Fruit fly (Drosophila melanogaster) whole organism, embryonic: Measurements from ENCODE around the gene mRpS2.

Experiments used
- Antp ChIP-seq: fragments of 200-800 bp; sonication (Bioruptor generic); optimal IDR thresholded peaks from 3 replicates; lab custom pipeline; 2016; ENCODE audit warnings: missing biosample characterization, missing genetic modification characterization
- Bgb ChIP-seq: fragments of 200-800 bp; sonication (Bioruptor generic); IDR thresholded peaks from 2 replicates; pipeline ENCODE4 v1.3.6; 2022; ENCODE audit warnings: missing biosample characterization, missing genetic modification characterization; ENCODE audit not compliant: partially characterized antibody
- CG10654 ChIP-seq: fragments of 200-800 bp; sonication (Bioruptor generic); optimal IDR thresholded peaks from 2 replicates; lab custom pipeline; 2016; ENCODE audit warnings: missing biosample characterization, missing genetic modification characterization
- CG11723 ChIP-seq: fragments of 200-800 bp; sonication (Bioruptor generic); optimal IDR thresholded peaks from 2 replicates; lab custom pipeline; 2017; ENCODE audit warnings: missing biosample characterization, mild to moderate bottlenecking, missing genetic modification characterization
- CG1233 ChIP-seq: fragments of 200-800 bp; sonication (Bioruptor generic); optimal IDR thresholded peaks from 4 replicates; lab custom pipeline; 2018; ENCODE audit warnings: missing biosample characterization, mild to moderate bottlenecking, missing genetic modification characterization
- CG14860 ChIP-seq: fragments of 200-800 bp; sonication (Bioruptor generic); IDR thresholded peaks from 3 replicates; pipeline ENCODE4 v1.3.6; 2022; ENCODE audit warnings: missing biosample characterization, missing genetic modification characterization; ENCODE audit not compliant: partially characterized antibody
- CG15073 ChIP-seq: fragments of 200-800 bp; sonication (Bioruptor generic); optimal IDR thresholded peaks from 2 replicates; lab custom pipeline; 2016; ENCODE audit warnings: missing biosample characterization, missing genetic modification characterization
- CG1529 ChIP-seq: fragments of 200-800 bp; sonication (Bioruptor generic); optimal IDR thresholded peaks from 3 replicates; lab custom pipeline; 2018; ENCODE audit warnings: missing biosample characterization, missing genetic modification characterization
- CG16863 ChIP-seq: fragments of 200-800 bp; sonication (Bioruptor generic); optimal IDR thresholded peaks from 3 replicates; lab custom pipeline; 2016; ENCODE audit warnings: missing biosample characterization, missing genetic modification characterization
- CG18599 ChIP-seq: fragments of 200-800 bp; sonication (Bioruptor generic); optimal IDR thresholded peaks from 3 replicates; lab custom pipeline; 2017; ENCODE audit warnings: missing biosample characterization, missing genetic modification characterization, mild to moderate bottlenecking, moderate library complexity, missing genetic modification reagents
- CG2875 ChIP-seq: fragments of 200-800 bp; sonication (Bioruptor generic); optimal IDR thresholded peaks from 2 replicates; lab custom pipeline; 2017; ENCODE audit warnings: missing biosample characterization, mild to moderate bottlenecking, missing genetic modification characterization, missing genetic modification reagents
- CG30020 ChIP-seq: fragments of 200-800 bp; optimal IDR thresholded peaks from 2 replicates; lab custom pipeline; 2019; ENCODE audit warnings: missing biosample characterization, mild to moderate bottlenecking, missing genetic modification characterization, moderate library complexity
- CG4328 ChIP-seq: fragments of 200-800 bp; sonication (Bioruptor generic); optimal IDR thresholded peaks from 3 replicates; lab custom pipeline; 2017; ENCODE audit warnings: missing biosample characterization, missing genetic modification reagents, missing genetic modification characterization
- CG4820 ChIP-seq: fragments of 200-800 bp; sonication (Bioruptor generic); optimal IDR thresholded peaks from 3 replicates; lab custom pipeline; 2016; ENCODE audit warnings: missing biosample characterization, missing genetic modification characterization
- CG4854 ChIP-seq: fragments of 200-800 bp; sonication (Bioruptor generic); optimal IDR thresholded peaks from 2 replicates; lab custom pipeline; 2016; ENCODE audit warnings: missing biosample characterization, missing genetic modification characterization, inconsistent platforms
- CG5245 ChIP-seq: fragments of 200-800 bp; sonication (Bioruptor generic); optimal IDR thresholded peaks from 3 replicates; lab custom pipeline; 2016; ENCODE audit warnings: missing biosample characterization, missing genetic modification characterization
- CG6765 ChIP-seq: fragments of 200-800 bp; sonication (Bioruptor generic); optimal IDR thresholded peaks from 3 replicates; lab custom pipeline; 2017; ENCODE audit warnings: missing biosample characterization, mild to moderate bottlenecking, missing genetic modification characterization
- CG8290 ChIP-seq, 3 experiments: fragments of 200-800 bp; sonication (Bioruptor generic); optimal IDR thresholded peaks; 2 replicates each; lab custom pipeline; 2016 to 2019; ENCODE audit warnings: missing biosample characterization in 3 of 3, missing genetic modification characterization in 3 of 3, mild to moderate bottlenecking in 2 of 3, moderate library complexity in 1 of 3
- E2f1 ChIP-seq: fragments of 200-800 bp; sonication (Bioruptor generic); IDR thresholded peaks from 2 replicates; pipeline ENCODE4 v1.3.6; 2022; ENCODE audit warnings: missing biosample characterization, missing genetic modification characterization
- Ets65A ChIP-seq: fragments of 200-800 bp; sonication (Bioruptor generic); peaks from one replicate; lab custom pipeline; 2016; ENCODE audit warnings: missing biosample characterization, missing genetic modification characterization
- HLH3B ChIP-seq: fragments of 200-800 bp; sonication (Bioruptor generic); IDR thresholded peaks from 2 replicates; pipeline ENCODE4 v1.3.6; 2022; ENCODE audit warnings: missing biosample characterization, missing genetic modification characterization
- HLH54F ChIP-seq: fragments of 200-800 bp; sonication (Bioruptor generic); optimal IDR thresholded peaks from 3 replicates; lab custom pipeline; 2016; ENCODE audit warnings: missing biosample characterization, missing genetic modification characterization
- Hand ChIP-seq: fragments of 200-800 bp; sonication (Bioruptor generic); optimal IDR thresholded peaks from 2 replicates; lab custom pipeline; 2017; ENCODE audit warnings: mild to moderate bottlenecking, missing biosample characterization, missing genetic modification reagents, missing genetic modification characterization
- Hmr ChIP-seq: fragments of 200-800 bp; sonication (Bioruptor generic); optimal IDR thresholded peaks from 3 replicates; lab custom pipeline; 2017; ENCODE audit warnings: mild to moderate bottlenecking, missing biosample characterization, missing genetic modification reagents, missing genetic modification characterization
- Max ChIP-seq: fragments of 200-800 bp; sonication (Bioruptor generic); optimal IDR thresholded peaks from 2 replicates; lab custom pipeline; 2016; ENCODE audit warnings: missing biosample characterization, mild to moderate bottlenecking, missing genetic modification characterization
- Myb ChIP-seq: fragments of 200-800 bp; sonication (Bioruptor generic); optimal IDR thresholded peaks from 2 replicates; lab custom pipeline; 2016; ENCODE audit warnings: missing biosample characterization, missing genetic modification characterization
- NC2β ChIP-seq: fragments of 200-800 bp; sonication (Bioruptor generic); optimal IDR thresholded peaks from 2 replicates; lab custom pipeline; 2016; ENCODE audit warnings: missing biosample characterization, missing genetic modification characterization
- Oli ChIP-seq: fragments of 200-800 bp; sonication (Bioruptor generic); optimal IDR thresholded peaks from 2 replicates; lab custom pipeline; 2018; ENCODE audit warnings: missing biosample characterization, mild to moderate bottlenecking, missing genetic modification characterization, moderate library complexity
- Pdp1 ChIP-seq, 2 experiments: fragments of 200-800 bp; sonication (Bioruptor generic); optimal IDR thresholded peaks; 3 replicates each; lab custom pipeline; 2016; ENCODE audit warnings: missing biosample characterization in 2 of 2, missing genetic modification characterization in 2 of 2, mild to moderate bottlenecking in 1 of 2, moderate library complexity in 1 of 2
- aop ChIP-seq: fragments of 200-800 bp; sonication (Bioruptor generic); IDR thresholded peaks from 2 replicates; pipeline ENCODE4 v1.3.6; 2022; ENCODE audit warnings: missing biosample characterization, missing genetic modification characterization
- ash1 ChIP-seq: fragments of 200-800 bp; sonication (Bioruptor generic); optimal IDR thresholded peaks from 2 replicates; lab custom pipeline; 2018; ENCODE audit warnings: missing biosample characterization, mild to moderate bottlenecking, missing genetic modification characterization
- bab2 ChIP-seq: fragments of 200-800 bp; sonication (Bioruptor generic); optimal IDR thresholded peaks from 2 replicates; lab custom pipeline; 2016; ENCODE audit warnings: missing biosample characterization, missing genetic modification characterization
- ems ChIP-seq: fragments of 200-800 bp; sonication (Bioruptor generic); optimal IDR thresholded peaks from 3 replicates; lab custom pipeline; 2016; ENCODE audit warnings: missing biosample characterization, missing genetic modification characterization
- ewg ChIP-seq: fragments of 200-800 bp; sonication (Bioruptor generic); optimal IDR thresholded peaks from 3 replicates; lab custom pipeline; 2017; ENCODE audit warnings: mild to moderate bottlenecking, missing biosample characterization, missing genetic modification reagents, missing genetic modification characterization
- fd64A ChIP-seq: fragments of 200-800 bp; sonication (Bioruptor generic); optimal IDR thresholded peaks from 3 replicates; lab custom pipeline; 2018; ENCODE audit warnings: missing biosample characterization, mild to moderate bottlenecking, missing genetic modification characterization
- grau ChIP-seq: fragments of 200-800 bp; optimal IDR thresholded peaks from 3 replicates; lab custom pipeline; 2019; ENCODE audit warnings: missing biosample characterization, mild to moderate bottlenecking, missing genetic modification characterization, moderate library complexity
- h ChIP-seq: fragments of >200 bp; optimal IDR thresholded peaks from 2 replicates; lab custom pipeline; 2017
- mld ChIP-seq: fragments of 200-800 bp; sonication (Bioruptor generic); IDR thresholded peaks from 3 replicates; pipeline ENCODE4 v1.3.6; 2022; ENCODE audit warnings: missing biosample characterization, missing genetic modification characterization; ENCODE audit not compliant: partially characterized antibody
- odd ChIP-seq: fragments of 200-800 bp; sonication (Bioruptor generic); optimal IDR thresholded peaks from 2 replicates; lab custom pipeline; 2017; ENCODE audit warnings: missing biosample characterization, mild to moderate bottlenecking, missing genetic modification characterization
- psq ChIP-seq: fragments of 200-800 bp; sonication (Bioruptor generic); optimal IDR thresholded peaks from 2 replicates; lab custom pipeline; 2017; ENCODE audit warnings: missing biosample characterization, missing genetic modification characterization
- ranshi ChIP-seq: fragments of 200-800 bp; sonication (Bioruptor generic); IDR thresholded peaks from 2 replicates; pipeline ENCODE4 v1.3.6; 2022; ENCODE audit warnings: missing biosample characterization, missing genetic modification characterization
- sens ChIP-seq: fragments of 200-800 bp; sonication (Bioruptor generic); peaks from one replicate; lab custom pipeline; 2016; ENCODE audit warnings: missing biosample characterization, missing genetic modification characterization
- sr ChIP-seq: fragments of 200-800 bp; sonication (Bioruptor generic); IDR thresholded peaks from 3 replicates; pipeline ENCODE4 v1.3.6; 2022; ENCODE audit warnings: missing biosample characterization, missing genetic modification characterization
- sug ChIP-seq: fragments of 200-800 bp; optimal IDR thresholded peaks from 2 replicates; lab custom pipeline; 2019; ENCODE audit warnings: missing biosample characterization, mild to moderate bottlenecking, missing genetic modification characterization, moderate library complexity
- tx ChIP-seq: fragments of 200-800 bp; sonication (Bioruptor generic); optimal IDR thresholded peaks from 2 replicates; lab custom pipeline; 2016; ENCODE audit warnings: missing biosample characterization, missing genetic modification characterization
- vvl ChIP-seq: fragments of 200-800 bp; sonication (Bioruptor generic); IDR thresholded peaks from 2 replicates; pipeline ENCODE4 v1.3.6; 2022; ENCODE audit warnings: missing biosample characterization, missing genetic modification characterization
- wek ChIP-seq: fragments of 200-800 bp; sonication (Bioruptor generic); optimal IDR thresholded peaks from 3 replicates; lab custom pipeline; 2018; ENCODE audit warnings: missing biosample characterization, mild to moderate bottlenecking, missing genetic modification characterization, moderate library complexity
- z ChIP-seq: fragments of 200-800 bp; sonication (Bioruptor generic); IDR thresholded peaks from 3 replicates; pipeline ENCODE4 v1.3.6; 2022; ENCODE audit warnings: missing biosample characterization, missing genetic modification characterization

Gene mRpS2

DNA sequence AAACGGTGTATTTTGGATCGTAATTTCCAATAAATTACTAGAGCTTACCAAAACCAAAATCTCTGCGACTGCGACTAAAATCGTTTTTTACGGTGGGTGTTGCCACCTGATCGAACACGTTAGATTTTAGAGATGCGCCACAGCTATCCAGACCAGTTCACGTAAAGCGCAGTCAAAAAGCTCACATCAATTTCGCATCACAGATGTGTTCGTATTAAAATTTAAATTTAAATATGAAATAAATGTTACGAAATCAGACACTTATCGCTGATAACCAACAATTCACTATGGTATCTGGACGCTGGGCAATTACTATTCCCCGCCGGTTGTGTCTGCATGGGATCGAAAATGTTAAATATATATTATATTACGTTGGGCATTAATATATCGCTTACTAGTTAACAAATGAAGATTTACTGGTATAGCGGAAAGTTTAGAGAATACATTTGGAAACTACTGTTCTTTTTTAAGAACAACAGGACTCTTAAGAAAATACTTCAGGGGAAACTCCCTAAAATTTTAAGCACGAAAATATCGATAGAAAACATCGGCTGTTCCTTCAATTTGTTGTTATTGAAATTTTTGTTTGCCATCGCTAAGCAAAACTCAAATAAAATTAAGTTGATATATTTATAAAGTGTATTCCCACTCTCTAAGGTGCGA lies 2.9 kb downstream of the mRpS2 start, which contains the start of the genes mxt and CG11927 (continued):
- peak; percentile 13 for TF ChIP-seq Ets65A
- TF ChIP-seq CG4820 (GFP tag; lab: Kevin White, UChicago): peak; percentile 21
- TF ChIP-seq Bgb (GFP tag; lab: Robert Waterston, UW): peak; percentile 90
- no peak for TF ChIP-seq CG15073 (GFP tag; lab: Kevin White, UChicago)
- no peak for TF ChIP-seq aop (GFP tag; lab: Robert Waterston, UW)
- no peak for TF ChIP-seq odd (GFP tag; lab: Kevin White, UChicago)
- TF ChIP-seq CG4854 (GFP tag; lab: Kevin White, UChicago): no peak
- TF ChIP-seq, all 482 proteins: peak for 195

DNA sequence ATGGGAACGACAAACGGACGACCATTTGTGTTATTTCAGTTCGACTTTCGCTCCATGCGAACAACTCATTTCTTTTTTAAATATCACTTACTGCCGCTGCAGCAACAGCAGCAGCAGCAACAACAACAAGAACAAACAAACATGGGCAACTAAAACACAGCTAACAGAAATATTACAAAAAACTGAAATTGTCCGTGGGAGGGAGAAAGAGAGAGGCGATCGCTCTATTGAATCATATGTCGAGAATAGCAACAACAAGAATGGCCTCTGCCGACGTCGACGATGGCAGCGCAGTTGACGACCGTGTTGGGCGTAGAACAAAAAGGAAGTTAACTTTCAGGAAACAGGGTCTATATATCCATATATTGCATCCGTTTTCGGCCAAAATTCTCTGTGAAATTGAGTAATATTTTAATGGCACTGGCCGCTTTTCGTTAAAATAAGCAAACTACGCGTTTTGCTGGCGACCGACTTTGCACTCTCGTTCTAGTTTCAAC lies 3.5 kb downstream of the mRpS2 start:
- no peak for TF ChIP-seq HLH3B (GFP tag; lab: Robert Waterston, UW)
- TF ChIP-seq CG2875 (GFP tag; lab: Kevin White, UChicago): no peak
- TF ChIP-seq ewg (GFP tag; lab: Kevin White, UChicago): no peak
- no peak for TF ChIP-seq vvl (GFP tag; lab: Robert Waterston, UW)
- TF ChIP-seq bab2 (GFP tag; lab: Kevin White, UChicago): no peak
- TF ChIP-seq E2f1: no peak
- no peak for TF ChIP-seq Hand (GFP tag; lab: Kevin White, UChicago)
- TF ChIP-seq z (GFP tag; lab: Robert Waterston, UW): no peak
- no peak for TF ChIP-seq tx (GFP tag; lab: Kevin White, UChicago)
- TF ChIP-seq CG16863 (GFP tag; lab: Kevin White, UChicago): no peak
- TF ChIP-seq CG18599 (GFP tag; lab: Kevin White, UChicago): no peak
- no peak for TF ChIP-seq ems
- TF ChIP-seq HLH54F: no peak
- TF ChIP-seq ash1 (GFP tag; lab: Kevin White, UChicago): no peak
- TF ChIP-seq grau (tag; lab: Kevin White, UChicago): no peak
- no peak for TF ChIP-seq Antp (GFP tag; lab: Kevin White, UChicago)
- TF ChIP-seq sug (tag; lab: Kevin White, UChicago): peak; percentile 32
- no peak for TF ChIP-seq CG30020 (tag; lab: Kevin White, UChicago)
- TF ChIP-seq CG14860 (GFP tag; lab: Robert Waterston, UW): no peak
- no peak for TF ChIP-seq CG1529 (GFP tag; lab: Kevin White, UChicago)
- TF ChIP-seq h: no peak
- TF ChIP-seq psq (GFP tag; lab: Kevin White, UChicago): no peak
- TF ChIP-seq CG1233 (GFP tag; lab: Kevin White, UChicago): no peak
- TF ChIP-seq sens (GFP tag; lab: Kevin White, UChicago): peak; percentile 52
- TF ChIP-seq Myb: no peak
- no peak for TF ChIP-seq CG8290 (GFP tag; optimal IDR thresholded peaks at IDR 0.05; lab: Kevin White, UChicago)
- no peak for TF ChIP-seq CG8290 (tag; optimal IDR thresholded peaks at IDR 0.05; lab: Kevin White, UChicago)
- TF ChIP-seq CG5245: no peak
- no peak for TF ChIP-seq NC2β (GFP tag; lab: Kevin White, UChicago)
- 0 out of 3 replicates have a peak, but pooled peaks have one; percentile 54 for TF ChIP-seq sr (GFP tag; lab: Robert Waterston, UW)
- 0 out of 3 replicates have a peak, but pooled peaks have one; percentile 22 for TF ChIP-seq mld (GFP tag; lab: Robert Waterston, UW)
- no peak for TF ChIP-seq wek (GFP tag; lab: Kevin White, UChicago)
- TF ChIP-seq ranshi (GFP tag; lab: Robert Waterston, UW): no peak
- TF ChIP-seq fd64A (GFP tag; lab: Kevin White, UChicago): no peak
- peak in 1 of 2 experiments; percentile 71 for TF ChIP-seq Pdp1 (GFP tag; optimal IDR thresholded peaks at IDR 0.05; lab: Kevin White, UChicago)
- no peak for TF ChIP-seq Max (GFP tag; lab: Kevin White, UChicago)
- TF ChIP-seq Oli (tag; lab: Kevin White, UChicago): no peak
- no peak for TF ChIP-seq Hmr
- TF ChIP-seq CG11723 (GFP tag; lab: Kevin White, UChicago): no peak
- no peak for TF ChIP-seq CG4328 (GFP tag; lab: Kevin White, UChicago)
- TF ChIP-seq CG10654 (GFP tag; lab: Kevin White, UChicago): no peak
- no peak for TF ChIP-seq CG6765 (GFP tag; lab: Kevin White, UChicago)
